Fruit fly (Drosophila melanogaster): ENCODE measurements around the gene TwdlY.

The TwdlY gene

dm6 chrX:16750712-16751578 is 16.2 kb downstream of the TwdlY start (continued):
- TF ChIP-seq CG11456 (GFP tag; IDR thresholded peaks at IDR 0.05) (no peak), CG32767 (GFP tag; IDR thresholded peaks at IDR 0.05) (peak; percentile 39; the same call in 1 of the 2 replicates), NK7.1 (GFP tag; optimal IDR thresholded peaks at IDR 0.05) (peak; percentile 33), phol (tag; optimal IDR thresholded peaks at IDR 0.05) (peak; percentile 80), CG8089 (GFP tag; optimal IDR thresholded peaks at IDR 0.05) (no peak), Antp (GFP tag; optimal IDR thresholded peaks at IDR 0.05) (no peak), knrl (GFP tag; IDR thresholded peaks at IDR 0.05; ENCODE audit: partially characterized antibody) (no peak), ranshi (GFP tag; IDR thresholded peaks at IDR 0.05) (peak; percentile 46; the same call in 1 of the 2 replicates), CG5245 (GFP tag; optimal IDR thresholded peaks at IDR 0.05) (no peak), prd (optimal IDR thresholded peaks at IDR 0.05) (no peak), prd (GFP tag; IDR thresholded peaks at IDR 0.05) (peak; percentile 62), tin (GFP tag; optimal IDR thresholded peaks at IDR 0.05) (peak; percentile 59), NC2β (GFP tag; optimal IDR thresholded peaks at IDR 0.05) (no peak), CG2889 (GFP tag; IDR thresholded peaks at IDR 0.05) (no peak), Jarid2 (GFP tag; optimal IDR thresholded peaks at IDR 0.05) (no peak), cad (GFP tag; optimal IDR thresholded peaks at IDR 0.05) (no peak), CG7839 (tag; optimal IDR thresholded peaks at IDR 0.05) (peak; percentile 83), danr (GFP tag; IDR thresholded peaks at IDR 0.05) (no peak; the same call in 1 of the 2 replicates), sr (GFP tag; IDR thresholded peaks at IDR 0.05) (no peak), CG11247 (GFP tag; IDR thresholded peaks at IDR 0.05) (no peak), CG7745 (tag; optimal IDR thresholded peaks at IDR 0.05) (no peak), Atf6 (GFP tag; IDR thresholded peaks at IDR 0.05) (peak; percentile 70), dmrt11E (tag; optimal IDR thresholded peaks at IDR 0.05) (peak; percentile 78)

DNA sequence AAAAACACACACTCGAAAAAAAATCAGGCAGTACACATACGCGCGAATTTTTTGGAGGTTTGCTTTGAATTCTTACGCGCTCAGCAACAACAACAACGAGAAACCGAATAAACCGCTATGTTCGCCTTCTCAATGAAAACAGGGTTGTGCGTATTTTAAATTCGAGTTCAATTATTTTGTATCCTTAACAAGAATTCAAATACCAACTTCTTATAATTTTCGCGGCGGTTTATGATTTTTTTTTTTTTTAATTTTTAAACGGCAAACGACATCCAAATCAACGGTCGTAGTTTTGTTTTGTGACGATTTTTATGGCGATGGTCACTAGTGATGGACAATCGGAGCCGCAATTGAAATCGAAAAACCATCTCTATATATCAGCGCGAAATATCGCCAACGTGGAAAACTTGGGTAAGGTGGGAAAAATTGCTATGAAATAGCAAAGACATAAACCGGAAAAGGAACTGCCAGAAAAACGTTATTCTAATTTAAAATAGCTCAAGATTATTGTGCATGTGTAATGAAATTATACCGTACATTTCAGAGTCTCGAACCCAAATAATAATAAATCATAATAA is 16.9 kb downstream of the TwdlY start, which contains the start of gene goe:
goe (minus strand) TSS at position 332 of the 578 bp plus-strand sequence.
- TF ChIP-seq vfl (GFP tag; optimal IDR thresholded peaks at IDR 0.05) (peak; percentile 87), CG34224 (GFP tag; IDR thresholded peaks at IDR 0.05; ENCODE audit: partially characterized antibody) (peak; percentile 86), NK7.1 (GFP tag; optimal IDR thresholded peaks at IDR 0.05) (peak; percentile 70), CG14667 (GFP tag; IDR thresholded peaks at IDR 0.05) (peak; percentile 66), gce (GFP tag; IDR thresholded peaks at IDR 0.05) (peak; percentile 66; the same call in 2 of the 3 replicates), aop (GFP tag; IDR thresholded peaks at IDR 0.05) (0 out of 2 replicates have a peak, but pooled peaks have one; percentile 30), kay (GFP tag; optimal IDR thresholded peaks at IDR 0.05) (peak; percentile 38), CG16779 (GFP tag; IDR thresholded peaks at IDR 0.05) (peak; percentile 74; the same call in 1 of the 2 replicates), CG2678 (tag; optimal IDR thresholded peaks at IDR 0.05) (peak; percentile 51), ewg (GFP tag; optimal IDR thresholded peaks at IDR 0.05) (peak; percentile 73), Chrac-16 (GFP tag; optimal IDR thresholded peaks at IDR 0.05) (peak; percentile 76), pita (GFP tag; optimal IDR thresholded peaks at IDR 0.05) (peak; percentile 95), Ets97D (GFP tag; optimal IDR thresholded peaks at IDR 0.05) (peak; percentile 100), Camta (GFP tag; optimal IDR thresholded peaks at IDR 0.05) (peak; percentile 72), ash1 (GFP tag; optimal IDR thresholded peaks at IDR 0.05) (peak; percentile 59), vvl (GFP tag; IDR thresholded peaks at IDR 0.05) (peak; percentile 89), tll (GFP tag; optimal IDR thresholded peaks at IDR 0.05) (no peak), ems (GFP tag; optimal IDR thresholded peaks at IDR 0.05) (peak; percentile 64), CG33213 (GFP tag; optimal IDR thresholded peaks at IDR 0.05) (peak; percentile 89), gsb-n (tag; optimal IDR thresholded peaks at IDR 0.05) (peak; percentile 72), CG12769 (tag; optimal IDR thresholded peaks at IDR 0.05) (peak; percentile 81), CG9932 (GFP tag; IDR thresholded peaks at IDR 0.05) (peak; percentile 92), tup (GFP tag; optimal IDR thresholded peaks at IDR 0.05) (no peak), pan (optimal IDR thresholded peaks at IDR 0.05) (no peak), pan (GFP tag; optimal IDR thresholded peaks at IDR 0.05 in 1 of 2, IDR thresholded peaks at IDR 0.05 in 1 of 2) (peak in 1 of 2 experiments; percentile 79), Gug (GFP tag; IDR thresholded peaks at IDR 0.05) (peak; percentile 81), CG2202 (tag; optimal IDR thresholded peaks at IDR 0.05) (peak; percentile 61)

Data from whole organism, embryonic.